Worm (Caenorhabditis elegans) whole organism, L1 larva: Measurements from ENCODE around the gene rps-12.
A peak's percentile ranks its signal among the peaks of the same experiment; 100 is the strongest.

ENCODE experiments used
- alr-1 ChIP-seq: fragments of 200-800 bp; sonication (Bioruptor generic); optimal IDR thresholded peaks from 2 replicates; lab custom pipeline; 2018; ENCODE audit warnings: borderline replicate concordance, mild to moderate bottlenecking, missing genetic modification characterization, missing compliant biosample characterization
- ama-1 ChIP-seq: fragments of 150-350 bp; optimal IDR thresholded peaks from 2 replicates; lab custom pipeline; 2014
- ces-1 ChIP-seq: fragments of 150-350 bp; optimal IDR thresholded peaks from 2 replicates; lab custom pipeline; 2014; ENCODE audit warnings: missing biosample characterization, missing genetic modification reagents, missing genetic modification characterization
- dsc-1 ChIP-seq: sonication (generic microtip); optimal IDR thresholded peaks from 2 replicates; lab custom pipeline; 2016; ENCODE audit warnings: mild to moderate bottlenecking, missing genetic modification characterization, missing compliant biosample characterization
- elt-2 ChIP-seq: sonication (generic microtip); optimal IDR thresholded peaks from 2 replicates; lab custom pipeline; 2016; ENCODE audit warnings: missing genetic modification characterization, mild to moderate bottlenecking, inconsistent platforms, missing compliant biosample characterization, missing genetic modification reagents
- lin-14 ChIP-seq: fragments of 200-800 bp; sonication (Bioruptor generic); optimal IDR thresholded peaks from 2 replicates; lab custom pipeline; 2018; ENCODE audit warnings: mild to moderate bottlenecking, missing genetic modification characterization, moderate library complexity, missing compliant biosample characterization
- nhr-11 ChIP-seq: fragments of 150-350 bp; optimal IDR thresholded peaks from 2 replicates; lab custom pipeline; 2014; ENCODE audit warnings: missing biosample characterization, missing genetic modification characterization
- nhr-28 ChIP-seq: fragments of 150-350 bp; optimal IDR thresholded peaks from 2 replicates; lab custom pipeline; 2014; ENCODE audit warnings: missing biosample characterization, missing genetic modification characterization
- nhr-77 ChIP-seq: fragments of 150-350 bp; optimal IDR thresholded peaks from 2 replicates; lab custom pipeline; 2014; ENCODE audit warnings: missing biosample characterization, missing genetic modification characterization
- sup-37 ChIP-seq: fragments of 200-800 bp; sonication (Bioruptor generic); optimal IDR thresholded peaks from 2 replicates; lab custom pipeline; 2018; ENCODE audit warnings: mild to moderate bottlenecking, missing genetic modification characterization, missing compliant biosample characterization
- unc-62 ChIP-seq: fragments of 150-350 bp; optimal IDR thresholded peaks from 2 replicates; lab custom pipeline; 2014; ENCODE audit warnings: missing biosample characterization, missing genetic modification reagents, missing genetic modification characterization

DNA sequence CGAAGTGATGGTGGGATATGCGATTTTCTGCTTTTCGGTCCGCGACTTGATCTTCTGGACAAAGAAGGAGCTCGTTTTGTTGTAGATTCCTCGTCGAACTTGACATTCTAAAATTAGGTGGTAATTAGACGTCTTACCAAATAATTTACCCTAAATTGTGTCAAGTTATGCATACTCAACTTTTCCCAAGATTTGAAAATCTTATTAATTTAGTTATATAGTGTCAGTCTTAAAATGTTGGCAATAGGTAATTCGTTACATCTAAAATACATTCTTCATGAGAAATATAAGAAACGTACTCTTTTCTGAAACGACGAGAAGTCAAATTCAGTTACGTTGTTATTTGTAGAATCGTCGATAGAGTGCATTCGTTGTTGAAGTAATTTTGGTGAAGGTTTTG, 28.4 kb downstream of the rps-12 start:
- TF ChIP-seq nhr-77 (no peak), nhr-28 (tag; lab: Kevin White, UChicago) (no peak), ama-1 (lab: Kevin White, UChicago) (no peak), elt-2 (no peak), ces-1 (GFP tag; lab: Kevin White, UChicago) (no peak), sup-37 (GFP tag; lab: Kevin White, UChicago) (no peak), alr-1 (tag; lab: Kevin White, UChicago) (peak; percentile 99), dsc-1 (tag; lab: Kevin White, UChicago) (no peak), unc-62 (GFP tag; lab: Kevin White, UChicago) (no peak), nhr-11 (tag; lab: Kevin White, UChicago) (no peak), lin-14 (GFP tag; lab: Kevin White, UChicago) (no peak)
